Worm (Caenorhabditis elegans): ENCODE data around the gene ncap-1.

- TF ChIP-seq zag-1 (tag; optimal IDR thresholded peaks at IDR 0.05) (no peak), mab-5 (tag; optimal IDR thresholded peaks at IDR 0.05) (no peak), nhr-11 (tag; optimal IDR thresholded peaks at IDR 0.05) (no peak), lin-39 (tag; optimal IDR thresholded peaks at IDR 0.05) (no peak)
Observed at ce11 chrII:2937852-2938251, 18.7 kb upstream of the ncap-1 start, which contains the start of gene irld-65.
